Fruit fly (Drosophila melanogaster): Measurements from ENCODE around the gene CG17991.
A peak's percentile ranks its signal among the peaks of the same experiment; 100 is the strongest.

Gene CG17991

dm6 chr3R:27273118-27274062 lies 32.3 kb downstream of the CG17991 start, which contains the start of gene CG5934 (continued):
- TF ChIP-seq Hand (GFP tag; optimal IDR thresholded peaks at IDR 0.05), result no peak
- TF ChIP-seq kni (GFP tag; optimal IDR thresholded peaks at IDR 0.05), result peak; percentile 19
- peak; percentile 38 for TF ChIP-seq BEAF-32 (GFP tag; optimal IDR thresholded peaks at IDR 0.05)
- peak; percentile 68 for TF ChIP-seq mam (GFP tag; optimal IDR thresholded peaks at IDR 0.05)
- TF ChIP-seq sd (tag; optimal IDR thresholded peaks at IDR 0.05), result no peak
- peak; percentile 25; the same call in 1 of the 2 replicates for TF ChIP-seq amos (GFP tag; IDR thresholded peaks at IDR 0.05; ENCODE audit: partially characterized antibody)
- TF ChIP-seq shn (GFP tag; optimal IDR thresholded peaks at IDR 0.05), result peak; percentile 39
- TF ChIP-seq CG10431 (GFP tag; optimal IDR thresholded peaks at IDR 0.05), result peak; percentile 38
- TF ChIP-seq CG7745 (tag; optimal IDR thresholded peaks at IDR 0.05), result no peak
- no peak for TF ChIP-seq CG6813 (GFP tag; optimal IDR thresholded peaks at IDR 0.05)
- peak; percentile 43 for TF ChIP-seq Dek (tag; optimal IDR thresholded peaks at IDR 0.05)
- TF ChIP-seq CG14441 (GFP tag; IDR thresholded peaks at IDR 0.05), result no peak; the same call in 1 of the 2 replicates
- TF ChIP-seq bcd (GFP tag; optimal IDR thresholded peaks at IDR 0.05), result peak; percentile 27
- no peak for TF ChIP-seq z (GFP tag; IDR thresholded peaks at IDR 0.05)
- TF ChIP-seq CG12744 (GFP tag; optimal IDR thresholded peaks at IDR 0.05), result no peak
- peak; percentile 77; the same call in 2 of the 3 replicates for TF ChIP-seq CG11456 (GFP tag; IDR thresholded peaks at IDR 0.05)
- peak; percentile 10 for TF ChIP-seq grau (tag; optimal IDR thresholded peaks at IDR 0.05)
- no peak for TF ChIP-seq Scr (GFP tag; IDR thresholded peaks at IDR 0.05; ENCODE audit: partially characterized antibody)
- no peak for TF ChIP-seq CG12299 (tag; optimal IDR thresholded peaks at IDR 0.05)
- TF ChIP-seq nmo (GFP tag; optimal IDR thresholded peaks at IDR 0.05), result peak; percentile 26
- peak; percentile 50 for TF ChIP-seq CG7786 (GFP tag; optimal IDR thresholded peaks at IDR 0.05)
- peak; percentile 50 for TF ChIP-seq CoRest (tag; optimal IDR thresholded peaks at IDR 0.05)
- TF ChIP-seq kay (GFP tag; optimal IDR thresholded peaks at IDR 0.05), result no peak
- TF ChIP-seq psq (GFP tag; optimal IDR thresholded peaks at IDR 0.05), result no peak
- peak; percentile 17 for TF ChIP-seq gro (GFP tag; optimal IDR thresholded peaks at IDR 0.05)
- TF ChIP-seq seq (GFP tag; IDR thresholded peaks at IDR 0.05), result no peak
- peak; percentile 5 for TF ChIP-seq Nf-YC (tag; optimal IDR thresholded peaks at IDR 0.05)
- TF ChIP-seq gsb (GFP tag; IDR thresholded peaks at IDR 0.05), result no peak
- peak; percentile 90 for TF ChIP-seq Myb (GFP tag; optimal IDR thresholded peaks at IDR 0.05)
- TF ChIP-seq CG1647 (GFP tag; optimal IDR thresholded peaks at IDR 0.05), result peak; percentile 61
- TF ChIP-seq CG3407 (GFP tag; optimal IDR thresholded peaks at IDR 0.05), result peak; percentile 7
- peak; percentile 38 for TF ChIP-seq jumu (GFP tag; optimal IDR thresholded peaks at IDR 0.05)
- peak; percentile 27; the same call in 1 of the 3 replicates for TF ChIP-seq Aef1 (GFP tag; IDR thresholded peaks at IDR 0.05)
- peak; percentile 37 for TF ChIP-seq Lhr (GFP tag; optimal IDR thresholded peaks at IDR 0.05)
- TF ChIP-seq CG1603 (tag; optimal IDR thresholded peaks at IDR 0.05), result peak; percentile 44
- TF ChIP-seq Spps (tag; optimal IDR thresholded peaks at IDR 0.05), result no peak
- no peak for TF ChIP-seq CG6254 (GFP tag; optimal IDR thresholded peaks at IDR 0.05)
- peak; percentile 67 for TF ChIP-seq zfh2 (GFP tag; optimal IDR thresholded peaks at IDR 0.05)
- no peak for TF ChIP-seq sens-2 (GFP tag; IDR thresholded peaks at IDR 0.05)
- TF ChIP-seq Bteb2 (GFP tag; optimal IDR thresholded peaks at IDR 0.05), result peak; percentile 19
- peak; percentile 35 for TF ChIP-seq CG34376 (GFP tag; optimal IDR thresholded peaks at IDR 0.05)
- TF ChIP-seq tap (tag; optimal IDR thresholded peaks at IDR 0.05), result peak; percentile 3
- no peak for TF ChIP-seq Gsc (GFP tag; IDR thresholded peaks at IDR 0.05)
- no peak for TF ChIP-seq CG1233 (GFP tag; optimal IDR thresholded peaks at IDR 0.05)
- TF ChIP-seq nau (GFP tag; optimal IDR thresholded peaks at IDR 0.05), result no peak
- TF ChIP-seq inv (GFP tag; IDR thresholded peaks at IDR 0.05; ENCODE audit: partially characterized antibody), result no peak
- TF ChIP-seq CG13775 (GFP tag; optimal IDR thresholded peaks at IDR 0.05), result peak; percentile 10
- TF ChIP-seq Pdp1 (GFP tag; optimal IDR thresholded peaks at IDR 0.05), result peak in 1 of 2 experiments; percentile 63
